Fruit fly (Drosophila melanogaster) whole organism, embryonic: Measurements from ENCODE around the gene CG13603.

Experiments
- Asciz ChIP-seq: fragments of 200-800 bp; sonication (Bioruptor generic); optimal IDR thresholded peaks from 2 replicates; lab custom pipeline; 2017; ENCODE audit warnings: missing biosample characterization, mild to moderate bottlenecking, missing genetic modification characterization, missing genetic modification reagents
- CG10267 ChIP-seq: fragments of 200-800 bp; sonication (Bioruptor generic); optimal IDR thresholded peaks from 2 replicates; lab custom pipeline; 2018; ENCODE audit warnings: missing biosample characterization, mild to moderate bottlenecking, missing genetic modification characterization, moderate library complexity
- CG10431 ChIP-seq: fragments of 200-800 bp; sonication (Bioruptor generic); optimal IDR thresholded peaks from 3 replicates; lab custom pipeline; 2018; ENCODE audit warnings: missing biosample characterization, mild to moderate bottlenecking, missing genetic modification characterization
- CG13123 ChIP-seq: fragments of 200-800 bp; sonication (Bioruptor generic); optimal IDR thresholded peaks from 2 replicates; lab custom pipeline; 2016; ENCODE audit warnings: missing biosample characterization, missing genetic modification characterization
- CG17361 ChIP-seq: fragments of 200-800 bp; sonication (Bioruptor generic); IDR thresholded peaks from 3 replicates; pipeline ENCODE4 v1.3.6; 2022; ENCODE audit warnings: missing biosample characterization, missing genetic modification characterization
- CG18476 ChIP-seq: fragments of 200-800 bp; sonication (Bioruptor generic); optimal IDR thresholded peaks from 2 replicates; lab custom pipeline; 2016; ENCODE audit warnings: missing biosample characterization, mild to moderate bottlenecking, missing genetic modification characterization
- CG2889 ChIP-seq: fragments of 200-800 bp; sonication (Bioruptor generic); IDR thresholded peaks from 3 replicates; pipeline ENCODE4 v1.3.6; 2022; ENCODE audit warnings: missing biosample characterization, missing genetic modification characterization
- CG34422 ChIP-seq: fragments of 200-800 bp; sonication (Bioruptor generic); IDR thresholded peaks from 3 replicates; pipeline ENCODE4 v1.3.6; 2022; ENCODE audit warnings: missing biosample characterization, missing genetic modification characterization
- CG4404 ChIP-seq: fragments of 200-800 bp; sonication (Bioruptor generic); IDR thresholded peaks from 2 replicates; pipeline ENCODE4 v1.3.6; 2022; ENCODE audit warnings: missing biosample characterization, missing genetic modification characterization
- CG6175 ChIP-seq: fragments of 200-800 bp; sonication (Bioruptor generic); IDR thresholded peaks from 3 replicates; pipeline ENCODE4 v1.3.6; 2022; ENCODE audit warnings: missing biosample characterization, missing genetic modification characterization
- CG7786 ChIP-seq: fragments of 200-800 bp; sonication (Bioruptor generic); optimal IDR thresholded peaks from 2 replicates; lab custom pipeline; 2016; ENCODE audit warnings: missing biosample characterization, missing genetic modification characterization
- CG7963 ChIP-seq: fragments of 200-800 bp; sonication (Bioruptor generic); IDR thresholded peaks from 3 replicates; pipeline ENCODE4 v1.3.6; 2022; ENCODE audit warnings: missing biosample characterization, missing genetic modification characterization; ENCODE audit not compliant: partially characterized antibody
- CG8944 ChIP-seq: fragments of 200-800 bp; sonication (Bioruptor generic); optimal IDR thresholded peaks from 3 replicates; lab custom pipeline; 2016; ENCODE audit warnings: missing biosample characterization, missing genetic modification characterization
- CTCF ChIP-seq: fragments of 200-800 bp; sonication (Bioruptor generic); optimal IDR thresholded peaks from 2 replicates; lab custom pipeline; 2017; ENCODE audit warnings: missing biosample characterization, mild to moderate bottlenecking, missing genetic modification characterization, moderate library complexity
- CrebB ChIP-seq: fragments of 200-800 bp; sonication (Bioruptor generic); optimal IDR thresholded peaks from 3 replicates; lab custom pipeline; 2018; ENCODE audit warnings: missing biosample characterization, mild to moderate bottlenecking, missing genetic modification characterization
- D19B ChIP-seq: fragments of 200-800 bp; sonication (Bioruptor generic); optimal IDR thresholded peaks from 2 replicates; lab custom pipeline; 2017; ENCODE audit warnings: missing biosample characterization, mild to moderate bottlenecking, missing genetic modification characterization
- Dad ChIP-seq: fragments of 200-800 bp; sonication (Bioruptor generic); optimal IDR thresholded peaks from 3 replicates; lab custom pipeline; 2016; ENCODE audit warnings: missing biosample characterization, missing genetic modification characterization
- Dbx ChIP-seq: fragments of 200-800 bp; sonication (Bioruptor generic); IDR thresholded peaks from 3 replicates; pipeline ENCODE4 v1.3.6; 2022; ENCODE audit warnings: missing biosample characterization, missing genetic modification characterization
- Elba2 ChIP-seq: fragments of 200-800 bp; sonication (Bioruptor generic); optimal IDR thresholded peaks from 3 replicates; lab custom pipeline; 2016; ENCODE audit warnings: missing biosample characterization, missing genetic modification characterization
- Ets65A ChIP-seq: fragments of 200-800 bp; sonication (Bioruptor generic); peaks from one replicate; lab custom pipeline; 2016; ENCODE audit warnings: missing biosample characterization, missing genetic modification characterization
- Gsc ChIP-seq: fragments of 200-800 bp; sonication (Bioruptor generic); IDR thresholded peaks from 2 replicates; pipeline ENCODE4 v1.3.6; 2022; ENCODE audit warnings: missing biosample characterization, missing genetic modification characterization
- HLH4C ChIP-seq: fragments of 200-800 bp; sonication (Bioruptor generic); IDR thresholded peaks from 3 replicates; pipeline ENCODE4 v1.3.6; 2022; ENCODE audit warnings: missing biosample characterization, missing genetic modification characterization; ENCODE audit not compliant: partially characterized antibody
- HmgZ ChIP-seq: fragments of 200-800 bp; sonication (Bioruptor generic); optimal IDR thresholded peaks from 2 replicates; lab custom pipeline; 2018; ENCODE audit warnings: missing biosample characterization, mild to moderate bottlenecking, missing genetic modification characterization
- Mad ChIP-seq: fragments of 200-800 bp; sonication (Bioruptor generic); optimal IDR thresholded peaks from 2 replicates; lab custom pipeline; 2016; ENCODE audit warnings: missing biosample characterization, missing genetic modification characterization
- NC2β ChIP-seq: fragments of 200-800 bp; sonication (Bioruptor generic); optimal IDR thresholded peaks from 2 replicates; lab custom pipeline; 2016; ENCODE audit warnings: missing biosample characterization, missing genetic modification characterization
- Nf-YC ChIP-seq: fragments of 200-800 bp; optimal IDR thresholded peaks from 3 replicates; lab custom pipeline; 2019; ENCODE audit warnings: missing biosample characterization, mild to moderate bottlenecking, missing genetic modification characterization, moderate library complexity
- Spps ChIP-seq: fragments of 200-800 bp; sonication (Bioruptor generic); optimal IDR thresholded peaks from 2 replicates; lab custom pipeline; 2018; ENCODE audit warnings: missing biosample characterization, mild to moderate bottlenecking, missing genetic modification characterization
- Taf1 ChIP-seq: fragments of 200-800 bp; sonication (Bioruptor generic); IDR thresholded peaks from 2 replicates; pipeline ENCODE4 v1.3.6; 2022; ENCODE audit warnings: missing biosample characterization, missing genetic modification characterization
- Usf ChIP-seq: fragments of 200-800 bp; sonication (Bioruptor generic); optimal IDR thresholded peaks from 2 replicates; lab custom pipeline; 2017; ENCODE audit warnings: missing genotype, missing biosample characterization, missing genetic modification characterization
- danr ChIP-seq: fragments of 200-800 bp; sonication (Bioruptor generic); IDR thresholded peaks from 2 replicates; pipeline ENCODE4 v1.3.6; 2022; ENCODE audit warnings: missing biosample characterization, missing genetic modification characterization
- en ChIP-seq: fragments of 200-800 bp; sonication (Bioruptor generic); optimal IDR thresholded peaks from 2 replicates; lab custom pipeline; 2016; ENCODE audit warnings: missing biosample characterization, missing genetic modification characterization
- ewg ChIP-seq: fragments of 200-800 bp; sonication (Bioruptor generic); optimal IDR thresholded peaks from 3 replicates; lab custom pipeline; 2017; ENCODE audit warnings: mild to moderate bottlenecking, missing biosample characterization, missing genetic modification reagents, missing genetic modification characterization
- h ChIP-seq: fragments of >200 bp; optimal IDR thresholded peaks from 2 replicates; lab custom pipeline; 2017
- kay ChIP-seq: fragments of 200-800 bp; sonication (Bioruptor generic); optimal IDR thresholded peaks from 2 replicates; lab custom pipeline; 2016; ENCODE audit warnings: missing biosample characterization, missing genetic modification characterization
- knrl ChIP-seq: fragments of 200-800 bp; sonication (Bioruptor generic); IDR thresholded peaks from 3 replicates; pipeline ENCODE4 v1.3.6; 2022; ENCODE audit warnings: missing biosample characterization, missing genetic modification characterization; ENCODE audit not compliant: partially characterized antibody
- nerfin-2 ChIP-seq: fragments of 200-800 bp; sonication (Bioruptor generic); IDR thresholded peaks from 2 replicates; pipeline ENCODE4 v1.3.6; 2022; ENCODE audit warnings: missing biosample characterization, missing genetic modification characterization; ENCODE audit not compliant: partially characterized antibody
- nom ChIP-seq: fragments of 200-800 bp; sonication (Bioruptor generic); optimal IDR thresholded peaks from 2 replicates; lab custom pipeline; 2017; ENCODE audit warnings: missing biosample characterization, missing genetic modification characterization, mild to moderate bottlenecking, moderate library complexity, missing genetic modification reagents
- pzg ChIP-seq: fragments of 200-800 bp; sonication (Bioruptor generic); optimal IDR thresholded peaks from 3 replicates; lab custom pipeline; 2018; ENCODE audit warnings: missing biosample characterization, mild to moderate bottlenecking, missing genetic modification characterization, moderate library complexity
- run ChIP-seq: fragments of 200-800 bp; sonication (Bioruptor generic); optimal IDR thresholded peaks from 3 replicates; lab custom pipeline; 2018; ENCODE audit warnings: missing biosample characterization, mild to moderate bottlenecking, missing genetic modification characterization
- schlank ChIP-seq: fragments of 200-800 bp; sonication (Bioruptor generic); optimal IDR thresholded peaks from 2 replicates; lab custom pipeline; 2018; ENCODE audit warnings: missing biosample characterization, mild to moderate bottlenecking, missing genetic modification characterization
- scrt ChIP-seq: fragments of 200-800 bp; sonication (Bioruptor generic); optimal IDR thresholded peaks from 2 replicates; lab custom pipeline; 2018; ENCODE audit warnings: missing biosample characterization, mild to moderate bottlenecking, missing genetic modification characterization, moderate library complexity
- sens ChIP-seq: fragments of 200-800 bp; sonication (Bioruptor generic); peaks from one replicate; lab custom pipeline; 2016; ENCODE audit warnings: missing biosample characterization, missing genetic modification characterization
- slbo ChIP-seq: fragments of 200-800 bp; sonication (Bioruptor generic); IDR thresholded peaks from 2 replicates; pipeline ENCODE4 v1.3.6; 2022; ENCODE audit warnings: missing biosample characterization, missing genetic modification characterization
- sqz ChIP-seq: fragments of 200-800 bp; sonication (Bioruptor generic); optimal IDR thresholded peaks from 3 replicates; lab custom pipeline; 2018; ENCODE audit warnings: missing biosample characterization, mild to moderate bottlenecking, missing genetic modification characterization
- sr ChIP-seq: fragments of 200-800 bp; sonication (Bioruptor generic); IDR thresholded peaks from 3 replicates; pipeline ENCODE4 v1.3.6; 2022; ENCODE audit warnings: missing biosample characterization, missing genetic modification characterization
- stc ChIP-seq: fragments of 200-800 bp; sonication (Bioruptor generic); IDR thresholded peaks from 2 replicates; pipeline ENCODE4 v1.3.6; 2022; ENCODE audit warnings: missing biosample characterization, missing genetic modification characterization
- twi ChIP-seq: fragments of 200-800 bp; optimal IDR thresholded peaks from 2 replicates; lab custom pipeline; 2019; ENCODE audit warnings: missing biosample characterization, mild to moderate bottlenecking, missing genetic modification characterization, moderate library complexity
- wek ChIP-seq: fragments of 200-800 bp; sonication (Bioruptor generic); optimal IDR thresholded peaks from 3 replicates; lab custom pipeline; 2018; ENCODE audit warnings: missing biosample characterization, mild to moderate bottlenecking, missing genetic modification characterization, moderate library complexity
- z ChIP-seq: fragments of 200-800 bp; sonication (Bioruptor generic); IDR thresholded peaks from 3 replicates; pipeline ENCODE4 v1.3.6; 2022; ENCODE audit warnings: missing biosample characterization, missing genetic modification characterization
- zen ChIP-seq: fragments of 200-800 bp; sonication (Bioruptor generic); optimal IDR thresholded peaks from 3 replicates; lab custom pipeline; 2018; ENCODE audit warnings: missing biosample characterization, mild to moderate bottlenecking, missing genetic modification characterization, moderate library complexity
- zf30C ChIP-seq: fragments of 200-800 bp; sonication (Bioruptor generic); optimal IDR thresholded peaks from 3 replicates; lab custom pipeline; 2018; ENCODE audit warnings: missing biosample characterization, mild to moderate bottlenecking, missing genetic modification characterization

The CG13603 gene

DNA sequence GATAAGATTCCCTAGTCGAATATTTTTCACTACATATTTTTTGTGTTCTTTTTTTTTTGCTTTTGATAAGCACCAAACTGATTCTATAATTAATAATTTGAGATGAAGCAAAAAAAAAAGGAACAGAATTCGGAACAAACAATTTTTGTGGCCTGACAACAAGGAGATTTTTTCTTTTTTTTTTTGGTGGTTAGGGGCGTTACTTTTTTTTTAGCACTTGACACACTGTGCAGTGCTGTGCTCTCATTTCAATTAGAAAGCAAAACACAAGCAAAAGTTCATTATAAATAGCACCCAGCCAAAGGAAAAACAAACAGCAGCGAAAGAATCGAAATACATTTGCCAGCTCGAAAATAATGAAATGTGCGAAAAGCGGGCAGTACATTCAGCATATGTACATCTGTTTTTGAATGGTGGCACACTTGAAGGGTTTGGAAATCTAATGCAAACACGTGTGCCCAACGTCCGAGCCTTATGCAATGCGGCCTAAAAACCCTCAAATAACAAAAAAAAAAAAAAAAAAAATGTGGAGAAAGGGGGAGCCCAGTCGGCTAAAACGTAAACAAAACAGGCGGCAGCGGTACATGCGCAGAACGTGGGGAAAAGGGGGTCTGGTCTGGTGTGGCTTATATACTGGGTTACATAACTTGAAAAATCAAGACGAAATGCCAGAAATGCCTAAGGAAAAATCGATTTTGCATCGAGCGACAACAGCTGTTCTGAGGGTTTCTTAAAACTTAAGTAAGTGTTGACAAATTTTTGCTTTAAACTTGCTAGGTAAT lies 44.5 kb downstream of the CG13603 start (continued):
- TF ChIP-seq Spps: no peak
- peak; percentile 3 for TF ChIP-seq CG18476 (GFP tag; lab: Kevin White, UChicago)
- no peak for TF ChIP-seq z
- TF ChIP-seq en (GFP tag; lab: Kevin White, UChicago): no peak
- peak; percentile 3 for TF ChIP-seq ewg (GFP tag; lab: Kevin White, UChicago)
- TF ChIP-seq Elba2: no peak
- TF ChIP-seq CG7786 (GFP tag; lab: Kevin White, UChicago): peak; percentile 31
- TF ChIP-seq CG7963 (GFP tag; lab: Robert Waterston, UW): no peak
- TF ChIP-seq sens (GFP tag; lab: Kevin White, UChicago): peak; percentile 92
- TF ChIP-seq stc (GFP tag; lab: Robert Waterston, UW): peak; percentile 66
- TF ChIP-seq CG2889: no peak; the same call in 2 of the 3 replicates
- no peak for TF ChIP-seq Nf-YC (tag; lab: Kevin White, UChicago)
- TF ChIP-seq CG6175 (GFP tag; lab: Robert Waterston, UW): 0 out of 3 replicates have a peak, but pooled peaks have one; percentile 22
- TF ChIP-seq Asciz (GFP tag; lab: Kevin White, UChicago): no peak
- TF ChIP-seq danr: no peak
- no peak for TF ChIP-seq CTCF (GFP tag; lab: Kevin White, UChicago)
- TF ChIP-seq nom (GFP tag; lab: Kevin White, UChicago): no peak
- peak; percentile 20 for TF ChIP-seq D19B (GFP tag; lab: Kevin White, UChicago)
- no peak for TF ChIP-seq zf30C
- TF ChIP-seq Dbx (GFP tag; lab: Robert Waterston, UW): no peak
- no peak for TF ChIP-seq HmgZ (tag; lab: Kevin White, UChicago)
- no peak for TF ChIP-seq zen (tag; lab: Kevin White, UChicago)
- no peak for TF ChIP-seq Usf
- peak; percentile 59 for TF ChIP-seq slbo (GFP tag; lab: Robert Waterston, UW)
- TF ChIP-seq CG10267 (tag; lab: Kevin White, UChicago): no peak
- TF ChIP-seq NC2β: no peak
- TF ChIP-seq sqz (GFP tag; lab: Kevin White, UChicago): peak; percentile 44
- TF ChIP-seq Gsc: no peak
- no peak for TF ChIP-seq CG13123 (GFP tag; lab: Kevin White, UChicago)
- TF ChIP-seq sr (GFP tag; lab: Robert Waterston, UW): no peak
- TF ChIP-seq kay (GFP tag; lab: Kevin White, UChicago): no peak
- no peak for TF ChIP-seq h (lab: Kevin White, UChicago)
- TF ChIP-seq CG4404: 0 out of 2 replicates have a peak, but pooled peaks have one; percentile 18
- TF ChIP-seq Mad: peak; percentile 7
- TF ChIP-seq CG17361 (GFP tag; lab: Robert Waterston, UW): 0 out of 3 replicates have a peak, but pooled peaks have one; percentile 34
- no peak for TF ChIP-seq Dad
- TF ChIP-seq CG8944 (GFP tag; lab: Kevin White, UChicago): peak; percentile 4
- TF ChIP-seq Taf1 (GFP tag; lab: Robert Waterston, UW): no peak
- no peak for TF ChIP-seq schlank (tag; lab: Kevin White, UChicago)
- TF ChIP-seq CG10431 (GFP tag; lab: Kevin White, UChicago): no peak
- TF ChIP-seq twi (tag; lab: Kevin White, UChicago): peak; percentile 31
- TF ChIP-seq knrl (GFP tag; lab: Robert Waterston, UW): no peak
- no peak for TF ChIP-seq pzg
- no peak for TF ChIP-seq HLH4C (GFP tag; lab: Robert Waterston, UW)
- no peak for TF ChIP-seq run (tag; lab: Kevin White, UChicago)
- TF ChIP-seq Ets65A: no peak
- no peak for TF ChIP-seq nerfin-2
- peak; percentile 27; the same call in 1 of the 3 replicates for TF ChIP-seq CG34422 (GFP tag; lab: Robert Waterston, UW)
- TF ChIP-seq scrt (GFP tag; lab: Kevin White, UChicago): no peak
- no peak for TF ChIP-seq wek (GFP tag; lab: Kevin White, UChicago)
- TF ChIP-seq CrebB (tag; lab: Kevin White, UChicago): no peak
